Worm (Caenorhabditis elegans) whole organism, midembryonic: Measurements from ENCODE around the gene clic-1.

Experiments used
- T22C8.4 ChIP-seq: fragments of 200-800 bp; sonication (Bioruptor generic); IDR thresholded peaks from 2 replicates; pipeline ENCODE4 v1.3.6; 2022; ENCODE audit warnings: missing genetic modification characterization, missing compliant biosample characterization
- cog-1 ChIP-seq: sonication (generic microtip); optimal IDR thresholded peaks from 2 replicates; lab custom pipeline; 2016; ENCODE audit warnings: missing genetic modification characterization, missing compliant biosample characterization
- flt-1 ChIP-seq: fragments of 200-800 bp; sonication (Bioruptor generic); IDR thresholded peaks from 2 replicates; pipeline ENCODE4 v1.3.6; 2022; ENCODE audit warnings: missing genetic modification characterization, missing compliant biosample characterization
- klf-2 ChIP-seq: fragments of 200-800 bp; sonication (Bioruptor generic); conservative IDR thresholded peaks from 2 replicates; pipeline ENCODE4 v1.3.6; 2022; ENCODE audit warnings: missing genetic modification reagents, missing genetic modification characterization, missing compliant biosample characterization
- med-1 ChIP-seq: sonication (generic microtip); optimal IDR thresholded peaks from 2 replicates; lab custom pipeline; 2017; ENCODE audit warnings: missing genetic modification characterization, mild to moderate bottlenecking, missing compliant biosample characterization, antibody characterized with exemption, missing genetic modification reagents; ENCODE audit not compliant: insufficient read depth
- tab-1 ChIP-seq: fragments of 200-800 bp; sonication (Bioruptor generic); IDR thresholded peaks from 2 replicates; pipeline ENCODE4 v1.3.6; 2022; ENCODE audit warnings: missing genetic modification characterization, missing compliant biosample characterization
- ztf-23 ChIP-seq: fragments of 200-800 bp; sonication (Bioruptor generic); IDR thresholded peaks from 2 replicates; pipeline ENCODE4 v1.3.6; 2022; ENCODE audit warnings: missing genetic modification reagents, missing genetic modification characterization, missing compliant biosample characterization
- ztf-29 ChIP-seq: fragments of 200-800 bp; sonication (Bioruptor generic); IDR thresholded peaks from 2 replicates; pipeline ENCODE4 v1.3.6; 2022; ENCODE audit warnings: missing genetic modification reagents, missing genetic modification characterization, missing compliant biosample characterization

DNA sequence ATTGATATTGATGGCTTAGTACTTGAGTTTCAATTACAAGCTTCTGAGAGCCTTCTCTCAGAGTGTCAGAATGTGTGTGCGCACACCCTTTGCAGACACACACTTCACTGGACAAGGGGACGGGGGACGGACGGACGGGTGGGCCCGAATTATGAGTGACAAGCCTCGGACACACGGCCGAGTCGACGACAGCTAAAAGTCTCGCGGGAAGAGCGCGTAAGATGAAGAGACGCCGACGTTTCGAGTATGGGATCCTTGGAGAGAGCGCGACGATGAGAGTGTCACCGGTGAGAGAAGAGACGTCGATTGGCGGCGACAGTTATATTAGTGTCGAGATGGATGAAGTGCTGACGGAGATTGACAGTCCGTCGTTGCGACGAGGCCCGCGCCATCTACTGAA is 11.2 kb upstream of the clic-1 start:
- no peak for TF ChIP-seq ztf-23 (GFP tag; lab: Robert Waterston, UW)
- TF ChIP-seq T22C8.4 (GFP tag; lab: Robert Waterston, UW): no peak
- no peak for TF ChIP-seq klf-2 (GFP tag; lab: Robert Waterston, UW)
- 0 out of 2 replicates have a peak, but pooled peaks have one; percentile 14 for TF ChIP-seq flt-1
- TF ChIP-seq ztf-29: peak; percentile 28; the same call in 1 of the 2 replicates
- TF ChIP-seq med-1: no peak
- TF ChIP-seq tab-1 (GFP tag; lab: Robert Waterston, UW): no peak
- TF ChIP-seq cog-1: peak; percentile 51
